Fruit fly (Drosophila melanogaster): Measurements from ENCODE around the gene norpA.
A peak's percentile ranks its signal among the peaks of the same experiment; 100 is the strongest.

The norpA gene

DNA sequence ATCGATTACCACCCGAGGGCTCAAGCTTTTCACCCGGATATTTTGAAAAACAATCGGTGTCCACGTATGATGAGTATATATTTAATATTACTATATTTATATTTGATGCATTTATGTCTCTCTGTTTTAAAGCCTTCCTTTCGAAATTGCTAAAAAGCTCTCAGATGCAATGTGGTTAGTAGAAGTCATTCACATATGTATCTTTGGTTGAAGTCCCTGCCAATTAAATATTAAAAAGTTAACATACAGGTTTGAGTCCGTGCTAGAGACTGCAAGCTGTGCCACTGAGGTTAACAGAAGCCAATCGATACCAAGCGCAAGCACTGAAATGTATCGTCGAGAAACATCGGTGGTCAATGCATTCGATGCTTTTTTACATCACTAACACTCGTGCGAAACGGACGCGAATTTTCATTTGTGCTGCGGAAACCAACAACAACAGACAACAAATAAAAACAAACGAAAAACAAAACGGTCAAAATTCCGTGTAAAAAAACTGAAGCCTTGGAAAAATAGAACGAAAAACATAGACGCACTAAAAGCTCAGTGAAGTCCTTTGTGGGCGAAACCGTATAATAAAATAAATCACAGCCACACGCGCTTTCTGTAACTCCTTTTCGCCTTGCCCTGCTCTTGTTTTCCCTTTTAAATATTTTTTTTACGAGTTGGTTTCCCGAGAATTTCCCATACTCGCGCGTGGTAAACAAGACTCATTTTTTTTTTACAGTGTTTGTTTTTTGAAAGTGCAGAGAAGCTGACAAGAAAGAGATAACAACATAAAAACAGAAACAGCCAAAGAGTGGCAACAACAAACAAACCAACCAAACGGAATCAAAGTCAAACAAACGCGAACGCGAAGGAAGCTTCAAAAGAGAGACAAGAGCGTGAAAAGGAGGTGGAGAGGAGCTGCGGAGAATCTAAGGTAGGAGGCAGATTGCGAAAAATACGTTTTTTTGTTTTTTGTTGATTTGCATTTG is at the start of gene norpA (continued):
- TF ChIP-seq CG4854 (GFP tag; optimal IDR thresholded peaks at IDR 0.05), result no peak
- TF ChIP-seq CG12659 (GFP tag; optimal IDR thresholded peaks at IDR 0.05), result peak; percentile 66
- TF ChIP-seq sug (tag; optimal IDR thresholded peaks at IDR 0.05), result no peak
- 0 out of 2 replicates have a peak, but pooled peaks have one; percentile 31 for TF ChIP-seq HLH3B (GFP tag; IDR thresholded peaks at IDR 0.05)
- peak; percentile 2 for TF ChIP-seq CG33213 (GFP tag; optimal IDR thresholded peaks at IDR 0.05)
- TF ChIP-seq CG13775 (GFP tag; optimal IDR thresholded peaks at IDR 0.05), result no peak
- no peak for TF ChIP-seq Dad (GFP tag; optimal IDR thresholded peaks at IDR 0.05)
- no peak for TF ChIP-seq Spps (tag; optimal IDR thresholded peaks at IDR 0.05)
- TF ChIP-seq gcm2 (GFP tag; optimal IDR thresholded peaks at IDR 0.05), result peak; percentile 22
- TF ChIP-seq pum (GFP tag; optimal IDR thresholded peaks at IDR 0.05), result peak; percentile 34
- TF ChIP-seq CG30403 (GFP tag; optimal IDR thresholded peaks at IDR 0.05), result peak; percentile 46
- no peak for TF ChIP-seq Aef1 (GFP tag; IDR thresholded peaks at IDR 0.05)
- peak; percentile 5 for TF ChIP-seq crc (GFP tag; optimal IDR thresholded peaks at IDR 0.05)
- TF ChIP-seq wor (GFP tag; IDR thresholded peaks at IDR 0.05), result no peak
- TF ChIP-seq Scr (GFP tag; IDR thresholded peaks at IDR 0.05; ENCODE audit: partially characterized antibody), result peak; percentile 87
- TF ChIP-seq CG5180 (GFP tag; optimal IDR thresholded peaks at IDR 0.05), result no peak
- no peak for TF ChIP-seq CG17802 (tag; optimal IDR thresholded peaks at IDR 0.05)
- TF ChIP-seq jing (GFP tag; optimal IDR thresholded peaks at IDR 0.05), result no peak
- TF ChIP-seq sisA (GFP tag; IDR thresholded peaks at IDR 0.05), result no peak
- peak; percentile 16 for TF ChIP-seq Mad (GFP tag; optimal IDR thresholded peaks at IDR 0.05)
- TF ChIP-seq CoRest (tag; optimal IDR thresholded peaks at IDR 0.05), result peak; percentile 24
- no peak for TF ChIP-seq Oaz (GFP tag; IDR thresholded peaks at IDR 0.05)
- TF ChIP-seq amos (GFP tag; IDR thresholded peaks at IDR 0.05; ENCODE audit: partially characterized antibody), result peak; percentile 97
- no peak for TF ChIP-seq CG6654 (GFP tag; optimal IDR thresholded peaks at IDR 0.05)
- no peak for TF ChIP-seq CG31365 (tag; optimal IDR thresholded peaks at IDR 0.05)
- TF ChIP-seq chinmo (GFP tag; IDR thresholded peaks at IDR 0.05; ENCODE audit: partially characterized antibody), result peak; percentile 98
- no peak for TF ChIP-seq CG5245 (GFP tag; optimal IDR thresholded peaks at IDR 0.05)
- TF ChIP-seq ranshi (GFP tag; IDR thresholded peaks at IDR 0.05), result no peak
- TF ChIP-seq sc (optimal IDR thresholded peaks at IDR 0.05), result no peak
- TF ChIP-seq sc (GFP tag; optimal IDR thresholded peaks at IDR 0.05), result no peak
- peak; percentile 5 to 54 for TF ChIP-seq bsh (GFP tag; optimal IDR thresholded peaks at IDR 0.05)
- no peak for TF ChIP-seq Poxn (GFP tag; IDR thresholded peaks at IDR 0.05)
- TF ChIP-seq vvl (GFP tag; IDR thresholded peaks at IDR 0.05), result peak; percentile 16; the same call in 1 of the 2 replicates
- peak; percentile 98 for TF ChIP-seq CG6791 (GFP tag; IDR thresholded peaks at IDR 0.05; ENCODE audit: partially characterized antibody)
- 0 out of 2 replicates have a peak, but pooled peaks have one; percentile 18 for TF ChIP-seq CG11247 (GFP tag; IDR thresholded peaks at IDR 0.05)
- peak; percentile 10 for TF ChIP-seq CG13624 (GFP tag; optimal IDR thresholded peaks at IDR 0.05)
- no peak for TF ChIP-seq btn (GFP tag; optimal IDR thresholded peaks at IDR 0.05)
- peak; percentile 46 for TF ChIP-seq Sin3A (optimal IDR thresholded peaks at IDR 0.05)
- peak; percentile 12 for TF ChIP-seq Fer3 (tag; optimal IDR thresholded peaks at IDR 0.05)
- TF ChIP-seq CG9609 (GFP tag; optimal IDR thresholded peaks at IDR 0.05), result peak; percentile 19
- TF ChIP-seq Doc3 (GFP tag; IDR thresholded peaks at IDR 0.05; ENCODE audit: partially characterized antibody), result peak; percentile 69
- no peak for TF ChIP-seq sima (GFP tag; optimal IDR thresholded peaks at IDR 0.05)
- TF ChIP-seq ems (GFP tag; optimal IDR thresholded peaks at IDR 0.05), result peak; percentile 0
- TF ChIP-seq MBD-R2 (GFP tag; IDR thresholded peaks at IDR 0.05), result peak; percentile 23; the same call in 1 of the 2 replicates
- peak; percentile 98 for TF ChIP-seq bbx (GFP tag; IDR thresholded peaks at IDR 0.05; ENCODE audit: partially characterized antibody)
- peak; percentile 49 for TF ChIP-seq gem (tag; optimal IDR thresholded peaks at IDR 0.05)
- TF ChIP-seq CG8924 (tag; optimal IDR thresholded peaks at IDR 0.05), result peak; percentile 11
- peak; percentile 92 for TF ChIP-seq CG13287 (GFP tag; IDR thresholded peaks at IDR 0.05; ENCODE audit: partially characterized antibody)

Measured in whole organism, embryonic.